Worm (Caenorhabditis elegans) whole organism, L4 larva: ENCODE results near the gene cng-1.

Experiments used
- arid-1 ChIP-seq: fragments of 200-800 bp; sonication (Bioruptor generic); conservative IDR thresholded peaks from 2 replicates; pipeline ENCODE4 v1.3.6; 2022; ENCODE audit warnings: missing genetic modification reagents, missing genetic modification characterization, missing compliant biosample characterization
- attf-4 ChIP-seq: sonication (generic microtip); optimal IDR thresholded peaks from 3 replicates; lab custom pipeline; 2017; ENCODE audit warnings: missing biosample characterization, missing genetic modification characterization
- ceh-44 ChIP-seq: fragments of 200-800 bp; sonication (Bioruptor generic); IDR thresholded peaks from 2 replicates; pipeline ENCODE4 v1.3.6; 2022; ENCODE audit warnings: missing genetic modification reagents, missing genetic modification characterization, missing compliant biosample characterization
- dpl-1 ChIP-seq: fragments of 150-350 bp; optimal IDR thresholded peaks from 2 replicates; lab custom pipeline; 2014; ENCODE audit warnings: missing biosample characterization, missing genetic modification reagents, missing genetic modification characterization
- egl-27 ChIP-seq: sonication (generic microtip); optimal IDR thresholded peaks from 3 replicates; lab custom pipeline; 2017; ENCODE audit warnings: missing biosample characterization, missing genetic modification reagents, missing genetic modification characterization
- fos-1 ChIP-seq: fragments of 150-350 bp; optimal IDR thresholded peaks from 2 replicates; lab custom pipeline; 2014; ENCODE audit warnings: missing biosample characterization, missing genetic modification characterization
- hlh-30 ChIP-seq: sonication (generic microtip); optimal IDR thresholded peaks from 2 replicates; lab custom pipeline; 2017; ENCODE audit warnings: antibody characterized with exemption, mild to moderate bottlenecking, missing genetic modification characterization, missing compliant biosample characterization; ENCODE audit not compliant: insufficient read depth
- hmg-1.1 ChIP-seq: fragments of 200-800 bp; sonication (Bioruptor generic); IDR thresholded peaks from 2 replicates; pipeline ENCODE4 v1.3.6; 2022; ENCODE audit warnings: missing genetic modification reagents, missing genetic modification characterization, missing compliant biosample characterization
- lin-1 ChIP-seq: fragments of 200-800 bp; sonication (Bioruptor generic); IDR thresholded peaks from 2 replicates; pipeline ENCODE4 v1.3.6; 2022; ENCODE audit warnings: missing genetic modification reagents, missing genetic modification characterization, missing compliant biosample characterization
- madf-9 ChIP-seq: fragments of 200-800 bp; sonication (Bioruptor generic); conservative IDR thresholded peaks from 2 replicates; pipeline ENCODE4 v1.3.6; 2022; ENCODE audit warnings: missing genetic modification reagents, missing genetic modification characterization, missing compliant biosample characterization
- mdt-29 ChIP-seq: fragments of 200-800 bp; sonication (Bioruptor generic); IDR thresholded peaks from 2 replicates; pipeline ENCODE4 v1.3.6; 2022; ENCODE audit warnings: missing genetic modification reagents, missing genetic modification characterization, missing compliant biosample characterization
- mep-1 ChIP-seq: fragments of 150-350 bp; sonication (generic microtip); optimal IDR thresholded peaks from 3 replicates; lab custom pipeline; 2014; ENCODE audit warnings: missing biosample characterization, missing genetic modification characterization
- nhr-102 ChIP-seq: sonication (generic microtip); optimal IDR thresholded peaks from 2 replicates; lab custom pipeline; 2016; ENCODE audit warnings: mild to moderate bottlenecking, missing genetic modification characterization, moderate library complexity, missing compliant biosample characterization
- nhr-11 ChIP-seq: fragments of 150-350 bp; optimal IDR thresholded peaks from 2 replicates; lab custom pipeline; 2014; ENCODE audit warnings: missing biosample characterization, missing genetic modification characterization
- nhr-28 ChIP-seq: fragments of 150-350 bp; optimal IDR thresholded peaks from 2 replicates; lab custom pipeline; 2014; ENCODE audit warnings: missing biosample characterization, missing genetic modification characterization
- nhr-42 ChIP-seq: fragments of 200-800 bp; sonication (Bioruptor generic); IDR thresholded peaks from 2 replicates; pipeline ENCODE4 v1.3.6; 2022; ENCODE audit warnings: missing genetic modification characterization, missing compliant biosample characterization
- nhr-76 ChIP-seq: fragments of 150-350 bp; optimal IDR thresholded peaks from 2 replicates; lab custom pipeline; 2014; ENCODE audit warnings: missing biosample characterization, missing genetic modification characterization
- pha-4 ChIP-seq, 2 experiments: fragments of 150-350 bp in 1 of 2; fragments of 200-800 bp in 1 of 2; sonication (Bioruptor generic) in 1 of 2; IDR thresholded peaks in 1 of 2; optimal IDR thresholded peaks in 1 of 2; 2 replicates each; pipeline versions ENCODE4 v1.3.6 to Lab custom; 2014 to 2022; ENCODE audit warnings: missing genetic modification characterization in 2 of 2, missing genetic modification reagents in 2 of 2, missing biosample characterization in 1 of 2, missing compliant biosample characterization in 1 of 2
- skn-1 ChIP-seq: fragments of 150-350 bp; optimal IDR thresholded peaks from 2 replicates; lab custom pipeline; 2014; ENCODE audit warnings: missing biosample characterization, missing genetic modification characterization
- snpc-4 ChIP-seq: fragments of 150-350 bp; optimal IDR thresholded peaks from 2 replicates; lab custom pipeline; 2014; ENCODE audit warnings: missing biosample characterization, missing genetic modification characterization
- unc-62 ChIP-seq, 3 experiments: fragments of 150-350 bp in 1 of 3; sonication (generic microtip); optimal IDR thresholded peaks in 2 of 3; peaks in 1 of 3; 1 replicate in 1 of 3; 2 replicates in 2 of 3; lab custom pipeline; 2014 to 2017; ENCODE audit warnings: missing biosample characterization in 3 of 3, missing genetic modification characterization in 3 of 3, missing genetic modification reagents in 3 of 3, missing genotype in 1 of 3
- zip-11 ChIP-seq: fragments of 200-800 bp; sonication (Bioruptor generic); IDR thresholded peaks from 2 replicates; pipeline ENCODE4 v1.3.6; 2022; ENCODE audit warnings: missing genetic modification characterization, missing compliant biosample characterization
- ztf-7 ChIP-seq: fragments of 150-350 bp; optimal IDR thresholded peaks from 2 replicates; lab custom pipeline; 2014; ENCODE audit warnings: missing biosample characterization, missing genetic modification characterization

The cng-1 gene

DNA sequence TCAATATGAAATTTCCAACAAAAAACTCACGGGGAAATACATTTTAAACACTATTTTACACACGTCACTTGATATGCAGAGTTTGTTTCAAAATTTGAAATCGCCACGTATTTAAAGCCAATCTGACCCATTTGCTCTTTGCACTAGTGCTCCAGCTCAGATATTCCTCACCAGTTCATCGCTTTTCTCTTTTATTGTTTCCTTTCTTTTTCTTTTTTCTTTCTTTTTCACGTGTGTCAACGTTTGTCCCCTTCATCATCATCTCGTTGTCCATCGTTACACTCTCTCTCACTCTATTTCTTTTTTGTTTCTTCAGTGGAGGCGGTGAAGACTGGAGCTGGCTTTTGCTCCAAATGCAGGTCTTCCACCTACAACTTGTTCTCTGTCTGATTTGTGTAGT, 46.7 kb downstream of the cng-1 start, which contains the start of gene F02D8.4:
Gene F02D8.4 (plus strand): TSS at position 301 of the 400 bp plus-strand sequence.
- TF ChIP-seq attf-4 (no peak), unc-62 (GFP tag; optimal IDR thresholded peaks at IDR 0.05 in 1 of 2; lab: Kevin White, UChicago) (peak in 1 of 2 experiments; percentile 26), unc-62 (tag; optimal IDR thresholded peaks at IDR 0.05; lab: Kevin White, UChicago) (no peak), skn-1 (tag; lab: Kevin White, UChicago) (no peak)

DNA sequence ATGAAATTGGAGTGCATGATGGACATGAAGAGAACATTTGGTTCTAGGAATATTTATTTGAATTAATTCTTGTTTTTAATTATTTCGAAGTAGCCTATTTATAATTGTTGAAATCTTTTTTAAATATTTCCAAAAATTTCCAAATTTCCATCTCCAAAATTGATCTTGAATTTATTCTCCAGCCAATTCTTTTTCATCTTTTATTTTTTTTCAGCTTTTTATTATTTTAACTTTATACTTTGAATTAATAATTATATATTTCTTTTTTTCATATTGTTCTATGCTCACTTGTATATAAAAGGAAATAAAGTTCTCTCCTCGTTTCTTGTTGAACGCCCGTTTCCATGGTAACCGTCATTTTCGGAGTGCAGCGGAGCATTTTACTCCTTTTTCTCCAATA, 51.3 kb downstream of the cng-1 start, which contains the start of gene xbx-1:
Gene xbx-1 (plus strand): TSS at position 301 of the 400 bp plus-strand sequence.
- no peak for TF ChIP-seq mep-1 (tag; lab: Kevin White, UChicago)
- TF ChIP-seq hlh-30 (tag; lab: Kevin White, UChicago): no peak
- TF ChIP-seq nhr-76 (tag; lab: Kevin White, UChicago): no peak
- TF ChIP-seq ztf-7: no peak
- TF ChIP-seq nhr-28 (tag; lab: Kevin White, UChicago): no peak
- no peak for TF ChIP-seq ceh-44 (GFP tag; lab: Robert Waterston, UW)
- no peak for TF ChIP-seq mdt-29 (GFP tag; lab: Robert Waterston, UW)
- TF ChIP-seq dpl-1 (GFP tag; lab: Kevin White, UChicago): no peak
- no peak for TF ChIP-seq lin-1 (GFP tag; lab: Robert Waterston, UW)
- no peak for TF ChIP-seq nhr-11 (tag; lab: Kevin White, UChicago)
- TF ChIP-seq egl-27: no peak
- TF ChIP-seq attf-4: no peak
- no peak for TF ChIP-seq fos-1 (tag; lab: Kevin White, UChicago)

ce11 chrV:14978205-14978751, 53.0 kb downstream of the cng-1 start, which contains the start of the genes grd-12 and F02D8.1:
Gene grd-12 (plus strand): TSS chrV:14978505.
Gene F02D8.1 (minus strand): TSS chrV:14978701.
- TF ChIP-seq mep-1 (tag; lab: Kevin White, UChicago) (no peak), nhr-42 (no peak), nhr-102 (tag; lab: Kevin White, UChicago) (no peak), attf-4 (no peak), pha-4 (GFP tag; IDR thresholded peaks at IDR 0.05; lab: Robert Waterston, UW) (no peak), pha-4 (tag; optimal IDR thresholded peaks at IDR 0.05; lab: Kevin White, UChicago) (no peak), madf-9 (GFP tag; lab: Robert Waterston, UW) (no peak), lin-1 (GFP tag; lab: Robert Waterston, UW) (no peak), arid-1 (GFP tag; lab: Robert Waterston, UW) (no peak), snpc-4 (tag; lab: Kevin White, UChicago) (no peak), nhr-28 (tag; lab: Kevin White, UChicago) (no peak), ceh-44 (GFP tag; lab: Robert Waterston, UW) (no peak), hmg-1.1 (GFP tag; lab: Robert Waterston, UW) (no peak), zip-11 (no peak)
